Fruit fly (Drosophila melanogaster): ENCODE results near the gene RhoGAP92B.
A peak's percentile ranks its signal among the peaks of the same experiment; 100 is the strongest.

- no peak for TF ChIP-seq CG3838 (GFP tag; optimal IDR thresholded peaks at IDR 0.05)
- peak; percentile 54; the same call in 1 of the 2 replicates for TF ChIP-seq sob (GFP tag; IDR thresholded peaks at IDR 0.05)
- TF ChIP-seq chinmo (GFP tag; IDR thresholded peaks at IDR 0.05; ENCODE audit: partially characterized antibody): 0 out of 4 replicates have a peak, but pooled peaks have one; percentile 51
- TF ChIP-seq CG16779 (GFP tag; IDR thresholded peaks at IDR 0.05): 0 out of 2 replicates have a peak, but pooled peaks have one; percentile 8
- TF ChIP-seq CTCF (GFP tag; optimal IDR thresholded peaks at IDR 0.05): no peak
- no peak for TF ChIP-seq CG4328 (GFP tag; optimal IDR thresholded peaks at IDR 0.05)
- no peak for TF ChIP-seq jing (GFP tag; optimal IDR thresholded peaks at IDR 0.05)
These were observed 46.8 kb upstream of the RhoGAP92B start for dm6 chr3R:19858017-19858659.

Measured in whole organism, embryonic.